Worm (Caenorhabditis elegans) whole organism, L4 larva: Measurements from ENCODE around the gene D1005.2.

Experiments used
- F10B5.3 ChIP-seq: sonication (generic microtip); optimal IDR thresholded peaks from 2 replicates; lab custom pipeline; 2016; ENCODE audit warnings: mild to moderate bottlenecking, missing genetic modification characterization, missing compliant biosample characterization
- F26F4.8 ChIP-seq: fragments of 200-800 bp; sonication (Bioruptor generic); conservative IDR thresholded peaks from 2 replicates; pipeline ENCODE4 v1.3.6; 2022; ENCODE audit warnings: missing genetic modification characterization, missing compliant biosample characterization
- F37D6.2 ChIP-seq: sonication (generic microtip); optimal IDR thresholded peaks from 2 replicates; lab custom pipeline; 2016; ENCODE audit warnings: mild to moderate bottlenecking, missing genetic modification characterization, missing compliant biosample characterization
- F49E8.2 ChIP-seq: sonication (generic microtip); optimal IDR thresholded peaks from 2 replicates; lab custom pipeline; 2016; ENCODE audit warnings: missing compliant biosample characterization, mild to moderate bottlenecking, missing genetic modification characterization, borderline replicate concordance
- Y105C5A.15 ChIP-seq: fragments of 200-800 bp; sonication (Bioruptor generic); IDR thresholded peaks from 2 replicates; pipeline ENCODE4 v1.3.6; 2022; ENCODE audit warnings: missing genetic modification characterization, missing compliant biosample characterization
- Y5F2A.4 ChIP-seq: fragments of 200-800 bp; sonication (Bioruptor generic); optimal IDR thresholded peaks from 2 replicates; lab custom pipeline; 2018; ENCODE audit warnings: mild to moderate bottlenecking, missing genetic modification characterization, missing compliant biosample characterization
- ZK546.5 ChIP-seq, 2 experiments: sonication (generic microtip); optimal IDR thresholded peaks; 2 replicates each; lab custom pipeline; 2017; ENCODE audit warnings: missing biosample characterization in 2 of 2, missing genetic modification characterization in 2 of 2
- ceh-20 ChIP-seq: fragments of 200-800 bp; sonication (Bioruptor generic); IDR thresholded peaks from 2 replicates; pipeline ENCODE4 v1.3.6; 2022; ENCODE audit warnings: missing genetic modification reagents, missing genetic modification characterization, missing compliant biosample characterization
- ceh-28 ChIP-seq: fragments of 150-350 bp; optimal IDR thresholded peaks from 2 replicates; lab custom pipeline; 2014; ENCODE audit warnings: missing biosample characterization, missing genetic modification reagents, missing genetic modification characterization
- ceh-44 ChIP-seq: fragments of 200-800 bp; sonication (Bioruptor generic); IDR thresholded peaks from 2 replicates; pipeline ENCODE4 v1.3.6; 2022; ENCODE audit warnings: missing genetic modification reagents, missing genetic modification characterization, missing compliant biosample characterization
- ceh-62 ChIP-seq: sonication (generic microtip); optimal IDR thresholded peaks from 2 replicates; lab custom pipeline; 2017; ENCODE audit warnings: missing biosample characterization, missing genetic modification characterization
- ctbp-1 ChIP-seq: fragments of 200-800 bp; sonication (Bioruptor generic); IDR thresholded peaks from 2 replicates; pipeline ENCODE4 v1.3.6; 2022; ENCODE audit warnings: missing genetic modification reagents, missing genetic modification characterization, missing compliant biosample characterization
- daf-16 ChIP-seq, 3 experiments: sonication (generic microtip); optimal IDR thresholded peaks; 2 replicates each; lab custom pipeline; 2016 to 2017; ENCODE audit warnings: missing genetic modification characterization in 3 of 3, missing genetic modification reagents in 3 of 3, mild to moderate bottlenecking in 2 of 3, missing compliant biosample characterization in 2 of 3, missing biosample characterization in 1 of 3, moderate library complexity in 1 of 3
- dmd-9 ChIP-seq: fragments of 200-800 bp; sonication (Bioruptor generic); IDR thresholded peaks from 2 replicates; pipeline ENCODE4 v1.3.6; 2022; ENCODE audit warnings: missing genetic modification reagents, missing genetic modification characterization, missing compliant biosample characterization
- dpl-1 ChIP-seq: fragments of 150-350 bp; optimal IDR thresholded peaks from 2 replicates; lab custom pipeline; 2014; ENCODE audit warnings: missing biosample characterization, missing genetic modification reagents, missing genetic modification characterization
- duxl-1 ChIP-seq: sonication (generic microtip); optimal IDR thresholded peaks from 2 replicates; lab custom pipeline; 2016; ENCODE audit warnings: mild to moderate bottlenecking, missing genetic modification characterization, moderate library complexity, missing compliant biosample characterization; ENCODE audit not compliant: poor library complexity
- dve-1 ChIP-seq: sonication (generic microtip); optimal IDR thresholded peaks from 2 replicates; lab custom pipeline; 2017; ENCODE audit warnings: antibody characterized with exemption, mild to moderate bottlenecking, missing genetic modification characterization, missing compliant biosample characterization; ENCODE audit not compliant: insufficient read depth
- egl-43 ChIP-seq: fragments of 200-800 bp; sonication (Bioruptor generic); IDR thresholded peaks from 2 replicates; pipeline ENCODE4 v1.3.6; 2022; ENCODE audit warnings: missing genetic modification reagents, missing genetic modification characterization, missing compliant biosample characterization
- fkh-10 ChIP-seq: fragments of 150-350 bp; optimal IDR thresholded peaks from 2 replicates; lab custom pipeline; 2014; ENCODE audit warnings: missing biosample characterization, missing genetic modification reagents, missing genetic modification characterization
- fos-1 ChIP-seq: fragments of 150-350 bp; optimal IDR thresholded peaks from 2 replicates; lab custom pipeline; 2014; ENCODE audit warnings: missing biosample characterization, missing genetic modification characterization
- hif-1 ChIP-seq, 2 experiments: sonication (generic microtip); optimal IDR thresholded peaks; 2 replicates each; lab custom pipeline; 2016 to 2017; ENCODE audit warnings: missing compliant biosample characterization in 2 of 2, missing genetic modification characterization in 2 of 2, missing genetic modification reagents in 2 of 2, missing genotype in 2 of 2, mild to moderate bottlenecking in 1 of 2
- hlh-11 ChIP-seq: fragments of 200-800 bp; sonication (Bioruptor generic); optimal IDR thresholded peaks from 2 replicates; lab custom pipeline; 2018; ENCODE audit warnings: mild to moderate bottlenecking, missing genetic modification characterization, missing compliant biosample characterization
- hmg-1.1 ChIP-seq: fragments of 200-800 bp; sonication (Bioruptor generic); IDR thresholded peaks from 2 replicates; pipeline ENCODE4 v1.3.6; 2022; ENCODE audit warnings: missing genetic modification reagents, missing genetic modification characterization, missing compliant biosample characterization
- lim-7 ChIP-seq: fragments of 200-800 bp; sonication (Bioruptor generic); IDR thresholded peaks from 2 replicates; pipeline ENCODE4 v1.3.6; 2022; ENCODE audit warnings: missing genetic modification characterization, missing compliant biosample characterization
- lin-1 ChIP-seq: fragments of 200-800 bp; sonication (Bioruptor generic); IDR thresholded peaks from 2 replicates; pipeline ENCODE4 v1.3.6; 2022; ENCODE audit warnings: missing genetic modification reagents, missing genetic modification characterization, missing compliant biosample characterization
- lin-29 ChIP-seq: fragments of 200-800 bp; sonication (Bioruptor generic); IDR thresholded peaks from 2 replicates; pipeline ENCODE4 v1.3.6; 2022; ENCODE audit warnings: missing genetic modification reagents, missing genetic modification characterization, missing compliant biosample characterization
- lin-38 ChIP-seq: fragments of 200-800 bp; sonication (Bioruptor generic); IDR thresholded peaks from 2 replicates; pipeline ENCODE4 v1.3.6; 2022; ENCODE audit warnings: missing genetic modification reagents, missing genetic modification characterization, missing compliant biosample characterization
- madf-5 ChIP-seq, 2 experiments: fragments of 200-800 bp; sonication (Bioruptor generic); IDR thresholded peaks; 2 replicates each; pipeline ENCODE4 v1.3.6; 2022; ENCODE audit warnings: missing compliant biosample characterization in 2 of 2, missing genetic modification characterization in 2 of 2
- mdl-1 ChIP-seq, 2 experiments: fragments of 150-350 bp in 1 of 2; sonication (generic microtip) in 1 of 2; optimal IDR thresholded peaks; 2 replicates each; lab custom pipeline; 2014 to 2017; ENCODE audit warnings: missing biosample characterization in 2 of 2, missing genetic modification characterization in 2 of 2
- mep-1 ChIP-seq: fragments of 150-350 bp; sonication (generic microtip); optimal IDR thresholded peaks from 3 replicates; lab custom pipeline; 2014; ENCODE audit warnings: missing biosample characterization, missing genetic modification characterization
- mxl-2 ChIP-seq: fragments of 200-800 bp; sonication (Bioruptor generic); conservative IDR thresholded peaks from 2 replicates; pipeline ENCODE4 v1.3.6; 2022; ENCODE audit warnings: missing genetic modification reagents, missing genetic modification characterization, missing compliant biosample characterization
- mxl-3 ChIP-seq: fragments of 200-800 bp; sonication (Bioruptor generic); optimal IDR thresholded peaks from 2 replicates; lab custom pipeline; 2018; ENCODE audit warnings: mild to moderate bottlenecking, missing genetic modification characterization, missing compliant biosample characterization
- nhr-102 ChIP-seq: sonication (generic microtip); optimal IDR thresholded peaks from 2 replicates; lab custom pipeline; 2016; ENCODE audit warnings: mild to moderate bottlenecking, missing genetic modification characterization, moderate library complexity, missing compliant biosample characterization
- nhr-11 ChIP-seq: fragments of 150-350 bp; optimal IDR thresholded peaks from 2 replicates; lab custom pipeline; 2014; ENCODE audit warnings: missing biosample characterization, missing genetic modification characterization
- nhr-41 ChIP-seq: fragments of 200-800 bp; sonication (Bioruptor generic); IDR thresholded peaks from 2 replicates; pipeline ENCODE4 v1.3.6; 2022; ENCODE audit warnings: missing genetic modification reagents, missing genetic modification characterization, missing compliant biosample characterization
- nhr-77 ChIP-seq: fragments of 150-350 bp; optimal IDR thresholded peaks from 2 replicates; lab custom pipeline; 2014; ENCODE audit warnings: missing biosample characterization, missing genetic modification characterization
- pha-4 ChIP-seq, 2 experiments: fragments of 150-350 bp in 1 of 2; fragments of 200-800 bp in 1 of 2; sonication (Bioruptor generic) in 1 of 2; IDR thresholded peaks in 1 of 2; optimal IDR thresholded peaks in 1 of 2; 2 replicates each; pipeline versions ENCODE4 v1.3.6 to Lab custom; 2014 to 2022; ENCODE audit warnings: missing genetic modification characterization in 2 of 2, missing genetic modification reagents in 2 of 2, missing biosample characterization in 1 of 2, missing compliant biosample characterization in 1 of 2
- php-3 ChIP-seq: fragments of 200-800 bp; sonication (Bioruptor generic); IDR thresholded peaks from 2 replicates; pipeline ENCODE4 v1.3.6; 2022; ENCODE audit warnings: missing genetic modification reagents, missing genetic modification characterization, missing compliant biosample characterization
- rbr-2 ChIP-seq: sonication (generic microtip); optimal IDR thresholded peaks from 2 replicates; lab custom pipeline; 2016; ENCODE audit warnings: missing genotype, missing genetic modification characterization, missing compliant biosample characterization
- skn-1 ChIP-seq: fragments of 150-350 bp; optimal IDR thresholded peaks from 2 replicates; lab custom pipeline; 2014; ENCODE audit warnings: missing biosample characterization, missing genetic modification characterization
- snpc-4 ChIP-seq: fragments of 150-350 bp; optimal IDR thresholded peaks from 2 replicates; lab custom pipeline; 2014; ENCODE audit warnings: missing biosample characterization, missing genetic modification characterization
- spr-1 ChIP-seq: sonication (generic microtip); optimal IDR thresholded peaks from 2 replicates; lab custom pipeline; 2016; ENCODE audit warnings: mild to moderate bottlenecking, missing genetic modification characterization, missing compliant biosample characterization
- tag-97 ChIP-seq: fragments of 200-800 bp; sonication (Bioruptor generic); IDR thresholded peaks from 2 replicates; pipeline ENCODE4 v1.3.6; 2022; ENCODE audit warnings: missing genetic modification characterization, missing compliant biosample characterization
- tra-1 ChIP-seq: fragments of 200-800 bp; sonication (Bioruptor generic); IDR thresholded peaks from 2 replicates; pipeline ENCODE4 v1.3.6; 2022; ENCODE audit warnings: missing genetic modification reagents, missing genetic modification characterization, missing compliant biosample characterization
- unc-39 ChIP-seq: sonication (generic microtip); optimal IDR thresholded peaks from 2 replicates; lab custom pipeline; 2017; ENCODE audit warnings: missing biosample characterization, missing genetic modification characterization
- vab-7 ChIP-seq: fragments of 200-800 bp; sonication (Bioruptor generic); IDR thresholded peaks from 2 replicates; pipeline ENCODE4 v1.3.6; 2022; ENCODE audit warnings: missing genetic modification reagents, missing genetic modification characterization, missing compliant biosample characterization
- zfp-2 ChIP-seq: sonication (generic microtip); optimal IDR thresholded peaks from 2 replicates; lab custom pipeline; 2016; ENCODE audit warnings: mild to moderate bottlenecking, missing genetic modification characterization, missing compliant biosample characterization
- zip-2 ChIP-seq: fragments of 150-350 bp; optimal IDR thresholded peaks from 2 replicates; lab custom pipeline; 2014; ENCODE audit warnings: missing biosample characterization, missing genetic modification characterization

The D1005.2 gene

DNA sequence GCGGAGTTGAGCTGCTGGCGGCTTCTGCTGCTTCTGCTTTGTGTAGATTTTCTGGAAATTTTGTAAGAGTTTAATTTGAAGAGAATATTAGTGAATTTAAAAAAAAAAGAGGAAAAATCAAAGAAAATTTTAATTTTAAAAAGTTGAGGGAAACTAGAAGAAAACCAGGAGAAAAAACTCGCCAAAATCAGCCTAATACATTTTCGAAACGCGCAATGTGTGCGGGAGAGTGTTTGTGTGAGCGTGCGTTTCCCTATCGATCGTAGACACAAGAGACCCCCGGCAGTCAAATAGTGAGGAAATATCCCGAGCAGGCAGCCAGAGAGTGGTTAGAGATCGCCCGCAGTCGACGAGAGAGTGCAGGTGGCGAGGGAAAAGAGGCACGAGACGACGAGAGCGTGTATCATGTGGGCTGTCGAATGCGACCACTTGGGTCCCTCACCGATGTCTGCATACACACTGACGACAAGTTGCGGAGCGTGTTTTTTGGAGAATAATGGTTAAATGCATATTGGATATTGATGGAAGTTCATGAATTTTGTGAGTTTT lies 12.2 kb upstream of the D1005.2 start, which contains the start of gene zfp-3 (continued):
- peak; percentile 62 to 79 for TF ChIP-seq daf-16 (GFP tag; optimal IDR thresholded peaks at IDR 0.05; lab: Kevin White, UChicago)
- peak; percentile 88 for TF ChIP-seq daf-16 (tag; optimal IDR thresholded peaks at IDR 0.05; lab: Kevin White, UChicago)
- TF ChIP-seq dmd-9 (GFP tag; lab: Robert Waterston, UW): peak; percentile 77
- TF ChIP-seq php-3 (GFP tag; lab: Robert Waterston, UW): 0 out of 2 replicates have a peak, but pooled peaks have one; percentile 44
- peak; percentile 90 for TF ChIP-seq mxl-3 (GFP tag; lab: Kevin White, UChicago)
- TF ChIP-seq lin-38 (GFP tag; lab: Robert Waterston, UW): peak; percentile 78
- no peak for TF ChIP-seq lim-7
- peak; percentile 43; the same call in 1 of the 2 replicates for TF ChIP-seq vab-7 (GFP tag; lab: Robert Waterston, UW)
- TF ChIP-seq zip-2 (tag; lab: Kevin White, UChicago): no peak
- peak; percentile 72 for TF ChIP-seq ceh-28 (tag; lab: Kevin White, UChicago)
- peak; percentile 6 for TF ChIP-seq skn-1
- peak; percentile 65 for TF ChIP-seq zfp-2
- peak; percentile 87 for TF ChIP-seq duxl-1 (tag; lab: Kevin White, UChicago)
- TF ChIP-seq nhr-102 (tag; lab: Kevin White, UChicago): peak; percentile 86
- TF ChIP-seq nhr-11 (tag; lab: Kevin White, UChicago): peak; percentile 94
- peak in 1 of 2 experiments; percentile 59 for TF ChIP-seq ZK546.5 (tag; optimal IDR thresholded peaks at IDR 0.05; lab: Kevin White, UChicago)
- no peak for TF ChIP-seq tag-97 (GFP tag; lab: Robert Waterston, UW)
- peak; percentile 95 to 97 for TF ChIP-seq mdl-1 (tag; optimal IDR thresholded peaks at IDR 0.05; lab: Kevin White, UChicago)
- peak; percentile 95 for TF ChIP-seq rbr-2 (tag; lab: Kevin White, UChicago)
- TF ChIP-seq hif-1 (tag; optimal IDR thresholded peaks at IDR 0.05; lab: Kevin White, UChicago): peak; percentile 52 to 95
- TF ChIP-seq ceh-62 (tag; lab: Kevin White, UChicago): no peak
- no peak for TF ChIP-seq ceh-44 (GFP tag; lab: Robert Waterston, UW)
- peak; percentile 83 for TF ChIP-seq nhr-41
- TF ChIP-seq fos-1 (tag; lab: Kevin White, UChicago): peak; percentile 25
- TF ChIP-seq fkh-10: peak; percentile 95
- TF ChIP-seq lin-1 (GFP tag; lab: Robert Waterston, UW): peak; percentile 81
- TF ChIP-seq Y105C5A.15 (GFP tag; lab: Robert Waterston, UW): 0 out of 2 replicates have a peak, but pooled peaks have one; percentile 31
- peak; percentile 97 for TF ChIP-seq mep-1 (tag; lab: Kevin White, UChicago)
- TF ChIP-seq pha-4 (GFP tag; IDR thresholded peaks at IDR 0.05; lab: Robert Waterston, UW): peak; percentile 84
- peak; percentile 28 for TF ChIP-seq pha-4 (tag; optimal IDR thresholded peaks at IDR 0.05; lab: Kevin White, UChicago)
- peak; percentile 72 for TF ChIP-seq dpl-1 (GFP tag; lab: Kevin White, UChicago)
- TF ChIP-seq snpc-4 (tag; lab: Kevin White, UChicago): no peak
- no peak for TF ChIP-seq lin-29 (GFP tag; lab: Robert Waterston, UW)
- TF ChIP-seq F49E8.2 (tag; lab: Kevin White, UChicago): no peak
- peak; percentile 41 for TF ChIP-seq Y5F2A.4 (GFP tag; lab: Kevin White, UChicago)
- peak; percentile 87 for TF ChIP-seq spr-1 (tag; lab: Kevin White, UChicago)
- peak; percentile 94 for TF ChIP-seq ceh-20
- peak; percentile 97 for TF ChIP-seq dve-1 (tag; lab: Kevin White, UChicago)
- peak; percentile 96 for TF ChIP-seq hmg-1.1 (GFP tag; lab: Robert Waterston, UW)
- TF ChIP-seq mxl-2: no peak

DNA sequence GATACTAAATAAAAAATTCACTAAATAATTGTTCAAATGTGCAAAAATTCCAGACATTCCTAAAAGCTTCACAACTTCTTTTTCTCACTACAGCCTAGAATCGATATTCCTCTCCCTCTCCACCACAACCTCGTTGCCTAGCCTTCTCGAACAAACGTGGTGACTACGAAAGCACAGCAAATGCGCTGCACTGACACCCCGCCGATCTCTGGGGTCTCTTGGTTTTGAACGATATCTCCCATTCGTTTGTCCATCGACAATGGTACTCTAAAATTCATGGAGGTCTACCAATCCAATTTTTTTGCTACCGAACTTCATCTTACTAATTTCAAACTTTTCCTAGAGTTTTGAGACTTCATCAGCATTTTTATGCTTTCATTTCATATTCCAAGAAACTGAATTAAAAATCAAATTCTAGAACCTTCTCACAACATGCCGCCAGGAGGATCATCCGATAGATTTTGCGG lies 8.4 kb upstream of the D1005.2 start, which contains the start of gene W05H7.1:
Gene W05H7.1, plus strand, starts transcription at position 417 of the 467 bp plus-strand sequence.
- TF ChIP-seq tra-1 (GFP tag; lab: Robert Waterston, UW) (no peak), lim-7 (no peak), hlh-11 (tag; lab: Kevin White, UChicago) (peak; percentile 9), ceh-44 (GFP tag; lab: Robert Waterston, UW) (no peak), ceh-28 (tag; lab: Kevin White, UChicago) (no peak), F10B5.3 (tag; lab: Kevin White, UChicago) (no peak), ceh-20 (no peak), spr-1 (tag; lab: Kevin White, UChicago) (no peak), F26F4.8 (GFP tag; lab: Robert Waterston, UW) (no peak), zfp-2 (no peak), egl-43 (GFP tag; lab: Robert Waterston, UW) (no peak), unc-39 (tag; lab: Kevin White, UChicago) (no peak), F37D6.2 (tag; lab: Kevin White, UChicago) (no peak), ctbp-1 (no peak), mep-1 (tag; lab: Kevin White, UChicago) (peak; percentile 62), nhr-77 (no peak), madf-5 (GFP tag; IDR thresholded peaks at IDR 0.05; lab: Robert Waterston, UW) (no peak), ZK546.5 (tag; optimal IDR thresholded peaks at IDR 0.05; lab: Kevin White, UChicago) (no peak)
